Worm (Caenorhabditis elegans): Measurements from ENCODE around the gene C05B5.16.

C05B5.16 gene

ce11 chrIII:10012136-10012535, at the start of gene C05B5.16:
Gene C05B5.16, plus strand, starts transcription at chrIII:10012436.
- no peak for TF ChIP-seq W03F9.2 (tag; optimal IDR thresholded peaks at IDR 0.05)
- no peak for TF ChIP-seq dao-5 (tag; optimal IDR thresholded peaks at IDR 0.05)
- TF ChIP-seq him-1 (tag; optimal IDR thresholded peaks at IDR 0.05): no peak

ce11 chrIII:9963447-9963846, 48.8 kb upstream of the C05B5.16 start:
- TF ChIP-seq W03F9.2 (tag; optimal IDR thresholded peaks at IDR 0.05) (no peak), him-1 (tag; optimal IDR thresholded peaks at IDR 0.05) (no peak), dao-5 (tag; optimal IDR thresholded peaks at IDR 0.05) (no peak)

ce11 chrIII:9964416-9964815, 47.8 kb upstream of the C05B5.16 start:
- TF ChIP-seq dao-5 (tag; optimal IDR thresholded peaks at IDR 0.05): no peak

- TF ChIP-seq dao-5 (tag; optimal IDR thresholded peaks at IDR 0.05) (no peak), W03F9.2 (tag; optimal IDR thresholded peaks at IDR 0.05) (no peak), him-1 (tag; optimal IDR thresholded peaks at IDR 0.05) (no peak)
Measured at ce11 chrIII:9965444-9965843, 46.8 kb upstream of the C05B5.16 start.

ce11 chrIII:9969371-9969770, 42.9 kb upstream of the C05B5.16 start:
- no peak for TF ChIP-seq dao-5 (tag; optimal IDR thresholded peaks at IDR 0.05)
- no peak for TF ChIP-seq W03F9.2 (tag; optimal IDR thresholded peaks at IDR 0.05)
- no peak for TF ChIP-seq him-1 (tag; optimal IDR thresholded peaks at IDR 0.05)

ce11 chrIII:9972192-9972811, 39.9 kb upstream of the C05B5.16 start:
- TF ChIP-seq dao-5 (tag; optimal IDR thresholded peaks at IDR 0.05) (no peak), W03F9.2 (tag; optimal IDR thresholded peaks at IDR 0.05) (no peak), him-1 (tag; optimal IDR thresholded peaks at IDR 0.05) (no peak)

ce11 chrIII:9973765-9974164, 38.5 kb upstream of the C05B5.16 start, which contains the start of gene R10E12.2:
Gene R10E12.2, minus strand, starts transcription at chrIII:9973865.
- TF ChIP-seq him-1 (tag; optimal IDR thresholded peaks at IDR 0.05) (no peak), W03F9.2 (tag; optimal IDR thresholded peaks at IDR 0.05) (no peak), dao-5 (tag; optimal IDR thresholded peaks at IDR 0.05) (no peak)

- TF ChIP-seq W03F9.2 (tag; optimal IDR thresholded peaks at IDR 0.05) (no peak), dao-5 (tag; optimal IDR thresholded peaks at IDR 0.05) (no peak), him-1 (tag; optimal IDR thresholded peaks at IDR 0.05) (no peak)
Measured at ce11 chrIII:9982119-9982642, 30.1 kb upstream of the C05B5.16 start.

ce11 chrIII:9984604-9985003, 27.6 kb upstream of the C05B5.16 start:
- TF ChIP-seq W03F9.2 (tag; optimal IDR thresholded peaks at IDR 0.05) (no peak), him-1 (tag; optimal IDR thresholded peaks at IDR 0.05) (no peak), dao-5 (tag; optimal IDR thresholded peaks at IDR 0.05) (no peak)

- TF ChIP-seq dao-5 (tag; optimal IDR thresholded peaks at IDR 0.05) (no peak), him-1 (tag; optimal IDR thresholded peaks at IDR 0.05) (no peak), W03F9.2 (tag; optimal IDR thresholded peaks at IDR 0.05) (no peak)
Measured at ce11 chrIII:9985542-9985941, 26.7 kb upstream of the C05B5.16 start.

- TF ChIP-seq him-1 (tag; optimal IDR thresholded peaks at IDR 0.05) (no peak), W03F9.2 (tag; optimal IDR thresholded peaks at IDR 0.05) (no peak), dao-5 (tag; optimal IDR thresholded peaks at IDR 0.05) (no peak)
Measured at ce11 chrIII:9986827-9987429, 25.3 kb upstream of the C05B5.16 start, which contains the start of gene C05B5.12. Gene C05B5.12, plus strand, starts transcription at chrIII:9987379.

ce11 chrIII:9988352-9988751, 23.9 kb upstream of the C05B5.16 start, which contains the start of gene C05B5.1:
Gene C05B5.1, minus strand, starts transcription at chrIII:9988452.
- TF ChIP-seq dao-5 (tag; optimal IDR thresholded peaks at IDR 0.05) (no peak), W03F9.2 (tag; optimal IDR thresholded peaks at IDR 0.05) (no peak), him-1 (tag; optimal IDR thresholded peaks at IDR 0.05) (no peak)

ce11 chrIII:9991324-9991723, 20.9 kb upstream of the C05B5.16 start:
- TF ChIP-seq W03F9.2 (tag; optimal IDR thresholded peaks at IDR 0.05): no peak
- no peak for TF ChIP-seq him-1 (tag; optimal IDR thresholded peaks at IDR 0.05)
- no peak for TF ChIP-seq dao-5 (tag; optimal IDR thresholded peaks at IDR 0.05)

ce11 chrIII:9993535-9993934, 18.7 kb upstream of the C05B5.16 start, which contains the start of gene C05B5.4:
Gene C05B5.4, plus strand, starts transcription at chrIII:9993885.
- no peak for TF ChIP-seq W03F9.2 (tag; optimal IDR thresholded peaks at IDR 0.05)
- no peak for TF ChIP-seq dao-5 (tag; optimal IDR thresholded peaks at IDR 0.05)
- TF ChIP-seq him-1 (tag; optimal IDR thresholded peaks at IDR 0.05): no peak

Measured in whole organism, L4/young adult.